Fruit fly (Drosophila melanogaster): ENCODE data around the gene Arf4.
A peak's percentile ranks its signal among the peaks of the same experiment; 100 is the strongest.

Arf4 gene

DNA sequence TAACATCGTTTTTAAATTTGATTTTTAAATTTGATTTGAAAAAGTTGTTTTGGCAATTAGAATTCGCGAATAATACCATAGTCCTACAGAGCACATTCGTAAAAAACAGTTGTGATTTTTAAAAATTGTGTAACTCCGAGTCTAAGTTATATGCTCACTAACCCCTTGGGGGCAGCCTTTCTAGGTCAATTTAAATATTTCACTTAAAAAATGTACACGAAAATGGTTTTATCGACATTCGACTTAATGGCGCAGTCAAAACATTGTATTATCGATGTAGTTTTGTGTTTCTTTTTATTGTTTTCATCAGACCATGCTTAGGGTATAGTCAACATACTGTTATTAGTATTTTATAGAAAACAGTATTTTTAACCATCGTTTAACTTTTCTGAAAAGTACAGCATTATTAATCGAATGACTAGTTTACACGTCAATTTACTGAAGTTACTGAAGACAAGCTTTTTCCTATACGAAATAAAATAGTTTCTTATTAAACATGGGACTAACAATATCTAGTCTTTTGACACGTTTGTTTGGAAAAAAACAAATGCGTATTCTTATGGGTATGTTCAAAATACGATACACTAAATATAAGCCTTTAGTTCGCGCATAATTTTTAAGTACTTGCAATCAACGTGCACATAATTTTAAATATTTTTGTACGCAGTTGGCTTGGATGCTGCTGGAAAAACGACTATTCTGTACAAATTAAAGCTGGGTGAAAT is at the start of gene Arf4:
TSS of gene Arf4 (plus strand) at position 399 of the 725 bp plus-strand sequence.
- peak; percentile 49 for TF ChIP-seq CG4318 (GFP tag; optimal IDR thresholded peaks at IDR 0.05)
- TF ChIP-seq Ets21C (GFP tag; optimal IDR thresholded peaks at IDR 0.05), result peak; percentile 2
- peak in 1 of 2 experiments; percentile 13 for TF ChIP-seq salr (GFP tag; optimal IDR thresholded peaks at IDR 0.05)
- peak; percentile 62 for TF ChIP-seq Eip78C (GFP tag)
- peak; percentile 2 for TF ChIP-seq Sox15 (GFP tag; optimal IDR thresholded peaks at IDR 0.05)
- no peak for TF ChIP-seq eg (GFP tag; IDR thresholded peaks at IDR 0.05)
- TF ChIP-seq Hr39 (GFP tag; optimal IDR thresholded peaks at IDR 0.05), result peak; percentile 16
- peak; percentile 1 for TF ChIP-seq pdm3 (GFP tag; optimal IDR thresholded peaks at IDR 0.05)
- TF ChIP-seq CG1621 (tag; optimal IDR thresholded peaks at IDR 0.05), result no peak

DNA sequence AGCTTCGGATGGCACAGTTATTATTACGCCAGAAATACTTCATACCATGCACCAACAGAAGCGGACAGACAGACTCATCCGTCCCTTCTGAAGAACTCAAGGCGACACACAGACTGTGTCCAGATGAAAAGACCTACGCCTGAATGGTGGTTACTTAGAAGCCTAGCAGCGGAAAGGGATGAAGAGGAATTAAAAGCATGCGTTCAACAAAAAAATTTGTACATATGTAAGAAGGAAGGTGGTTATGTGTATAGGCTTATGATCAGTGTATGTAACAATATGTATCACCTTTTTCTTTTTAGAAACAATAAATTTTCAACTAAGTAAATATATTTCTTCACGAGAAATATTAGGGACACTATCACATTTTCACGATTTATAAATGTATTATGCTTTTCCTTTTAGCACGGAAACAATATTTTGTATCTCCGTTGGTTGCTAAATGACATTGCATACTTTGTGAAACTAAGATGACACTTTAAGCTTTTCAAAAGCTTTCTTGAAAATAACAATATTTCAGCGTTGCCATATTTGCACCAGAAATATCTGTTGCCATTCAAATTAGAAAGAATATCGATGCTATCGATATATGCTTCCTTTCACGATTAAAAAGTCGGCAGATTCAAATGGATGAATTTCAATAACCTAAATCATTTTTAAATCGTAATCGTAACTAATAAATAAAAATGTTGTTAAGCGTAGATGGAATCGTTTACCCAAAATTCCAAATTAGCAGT is 39.5 kb upstream of the Arf4 start, which contains the start of gene Actbeta:
TSS of gene Actbeta (minus strand) at position 471 of the 737 bp plus-strand sequence.
- TF ChIP-seq eg (GFP tag; IDR thresholded peaks at IDR 0.05), result no peak

DNA sequence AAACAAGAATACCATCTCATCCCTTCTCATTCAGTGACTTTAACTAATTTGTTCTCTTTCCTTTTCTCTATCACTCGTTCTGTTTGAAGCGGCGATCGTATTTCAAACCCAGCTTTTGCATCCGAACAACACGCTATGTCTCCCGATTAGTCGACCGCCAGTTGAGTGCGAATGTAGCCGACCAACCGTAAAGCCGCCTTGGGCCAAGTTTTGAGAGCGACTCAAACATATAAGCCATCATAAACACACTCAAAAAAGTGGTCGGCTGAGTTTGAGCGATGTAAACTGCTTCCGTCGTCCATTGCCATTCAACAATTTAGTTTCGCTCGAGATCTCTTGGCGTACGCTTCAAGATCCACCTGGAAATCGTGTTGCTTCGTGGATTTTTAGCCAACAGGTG is 35.5 kb upstream of the Arf4 start, which contains the start of gene sv:
TSS of gene sv (plus strand) at position 319 of the 400 bp plus-strand sequence.
- TF ChIP-seq Eip93F (GFP tag; optimal IDR thresholded peaks at IDR 0.05) (no peak), net (GFP tag; optimal IDR thresholded peaks at IDR 0.05) (no peak), Sox15 (GFP tag; optimal IDR thresholded peaks at IDR 0.05) (no peak), CG34406 (GFP tag; optimal IDR thresholded peaks at IDR 0.05) (no peak), esn (GFP tag; optimal IDR thresholded peaks at IDR 0.05) (no peak), dsx (GFP tag; optimal IDR thresholded peaks at IDR 0.05; ENCODE audit: poor library complexity, severe bottlenecking) (no peak), Hr4 (GFP tag; optimal IDR thresholded peaks at IDR 0.05) (no peak), Hr39 (GFP tag; optimal IDR thresholded peaks at IDR 0.05) (no peak), CG8319 (GFP tag; optimal IDR thresholded peaks at IDR 0.05) (no peak), Hr38 (GFP tag; optimal IDR thresholded peaks at IDR 0.05) (no peak), CG6163 (GFP tag; IDR thresholded peaks at IDR 0.05) (no peak), CG3919 (GFP tag; optimal IDR thresholded peaks at IDR 0.05) (no peak), CG1621 (tag; optimal IDR thresholded peaks at IDR 0.05) (no peak), CG11294 (GFP tag; IDR thresholded peaks at IDR 0.05) (no peak), cyc (GFP tag; optimal IDR thresholded peaks at IDR 0.05) (no peak)

DNA sequence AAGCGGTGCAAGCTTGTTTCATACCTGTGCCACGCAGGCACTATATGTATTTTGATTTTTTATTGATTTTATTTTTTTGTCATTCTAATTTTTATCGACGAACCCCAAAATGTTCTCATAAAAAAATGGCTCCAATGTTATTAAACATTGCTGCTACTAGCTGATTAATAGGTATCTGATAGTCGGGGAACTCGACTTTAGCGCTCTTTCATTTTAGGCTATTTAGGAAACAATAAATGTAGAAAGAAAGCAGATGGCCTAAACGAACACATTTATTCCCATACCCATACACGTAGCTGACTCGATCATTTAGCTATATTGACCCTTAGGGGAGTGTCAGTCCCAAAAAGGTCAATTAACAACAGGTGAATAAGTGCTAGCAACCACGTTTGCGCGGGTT is 33.7 kb upstream of the Arf4 start:
- TF ChIP-seq eg (GFP tag; IDR thresholded peaks at IDR 0.05) (no peak), CG8319 (GFP tag; optimal IDR thresholded peaks at IDR 0.05) (no peak), fd85E (GFP tag; optimal IDR thresholded peaks at IDR 0.05) (no peak), lz (GFP tag; optimal IDR thresholded peaks at IDR 0.05) (no peak), Gug (GFP tag; IDR thresholded peaks at IDR 0.05) (no peak)

DNA sequence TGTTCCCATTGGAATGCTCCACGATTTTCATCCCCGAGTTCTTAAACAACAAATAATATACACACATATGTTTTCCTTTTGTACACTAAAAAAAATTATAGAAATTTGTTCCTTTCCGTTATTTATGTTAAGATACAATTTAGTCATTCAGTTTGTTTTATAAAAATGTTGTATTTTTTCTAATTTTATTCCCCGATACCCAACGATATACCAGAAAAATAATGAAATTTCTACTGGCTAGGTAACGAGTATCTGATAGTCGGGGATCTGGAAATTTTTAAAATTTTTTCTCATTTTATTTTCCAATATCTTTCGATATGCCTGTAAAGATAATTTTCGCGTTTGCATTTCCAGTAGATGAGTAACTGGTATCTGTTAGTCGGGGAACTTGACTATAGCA is 30.5 kb upstream of the Arf4 start:
- TF ChIP-seq Eip78C (GFP tag), result peak; percentile 49
- TF ChIP-seq net (GFP tag; optimal IDR thresholded peaks at IDR 0.05), result no peak
- TF ChIP-seq CG16779 (tag; optimal IDR thresholded peaks at IDR 0.05), result no peak
- TF ChIP-seq Met (GFP tag; optimal IDR thresholded peaks at IDR 0.05), result peak; percentile 1
- no peak for TF ChIP-seq Sox14 (GFP tag; optimal IDR thresholded peaks at IDR 0.05)
- TF ChIP-seq lz (GFP tag; optimal IDR thresholded peaks at IDR 0.05), result no peak

DNA sequence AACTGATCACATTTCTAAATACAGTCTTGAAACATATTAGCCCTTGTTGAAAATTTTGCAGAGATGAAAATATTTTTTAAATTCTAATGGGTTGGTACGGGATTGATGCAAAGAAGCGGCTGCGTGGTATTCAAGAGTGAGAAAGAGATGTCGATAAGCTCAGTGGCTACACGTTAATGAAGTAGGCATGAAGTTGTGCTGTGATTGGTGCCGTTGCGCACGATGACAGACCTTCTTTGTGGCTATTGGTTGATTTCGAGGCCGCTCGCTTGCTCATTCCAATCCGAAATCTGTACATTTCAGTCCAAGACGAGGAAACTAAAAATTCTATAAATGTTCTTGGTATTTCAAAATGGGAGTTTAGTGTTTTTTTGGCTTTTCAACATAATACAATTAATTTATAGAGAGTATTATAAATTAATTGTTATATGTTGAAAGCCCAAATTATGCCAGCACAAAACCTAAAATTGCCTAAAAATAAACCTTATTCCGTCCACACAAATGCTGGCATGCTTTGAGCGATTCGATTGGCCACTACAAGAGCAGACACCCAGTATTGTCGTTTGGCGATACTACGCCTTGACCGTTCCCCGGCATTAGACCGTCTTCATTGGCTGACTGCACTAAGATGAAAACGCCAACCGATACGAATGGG is 26.2 kb upstream of the Arf4 start:
- no peak for TF ChIP-seq fkh (GFP tag; optimal IDR thresholded peaks at IDR 0.05)
- TF ChIP-seq CG32006 (GFP tag; optimal IDR thresholded peaks at IDR 0.05), result no peak
- no peak for TF ChIP-seq CG4318 (GFP tag; optimal IDR thresholded peaks at IDR 0.05)
- no peak for TF ChIP-seq CG6808 (GFP tag; optimal IDR thresholded peaks at IDR 0.05)
- no peak for TF ChIP-seq Gug (GFP tag; IDR thresholded peaks at IDR 0.05)
- TF ChIP-seq Lpt (GFP tag; optimal IDR thresholded peaks at IDR 0.05), result no peak
- no peak for TF ChIP-seq Hr38 (GFP tag; optimal IDR thresholded peaks at IDR 0.05)
- no peak for TF ChIP-seq CG11762 (GFP tag; optimal IDR thresholded peaks at IDR 0.05; ENCODE audit: insufficient read depth)
